Comparison of ENCODE assay signal across 1 fruit fly cellular context in genomic region chr3R:14737894-14738860, dm6.
TF ChIP-seq lines count a peak whose summit lies in the region.

No protein-coding gene starts in this region.

TF ChIP-seq in whole organism, embryonic, 481 proteins besides CTCF, POLR2A, EP300 and RAD21 (continued from another document and continues in another):
- TF ChIP-seq twi (tag; optimal IDR thresholded peaks at IDR 0.05; lab: Kevin White, UChicago), result peak; percentile 81
- TF ChIP-seq CG17568 (GFP tag; optimal IDR thresholded peaks at IDR 0.05; lab: Kevin White, UChicago), result peak; percentile 93
- TF ChIP-seq ken (GFP tag; IDR thresholded peaks at IDR 0.05; lab: Robert Waterston, UW), result peak; percentile 95
- TF ChIP-seq dan (GFP tag; IDR thresholded peaks at IDR 0.05; lab: Robert Waterston, UW), result no peak; the same call in 1 of the 2 replicates
- TF ChIP-seq gfzf (GFP tag; optimal IDR thresholded peaks at IDR 0.05; lab: Kevin White, UChicago), result no peak
- TF ChIP-seq Poxn (GFP tag; IDR thresholded peaks at IDR 0.05; lab: Robert Waterston, UW), result peak; percentile 76
- TF ChIP-seq CG15269 (tag; optimal IDR thresholded peaks at IDR 0.05; lab: Kevin White, UChicago), result peak; percentile 95
- peak; percentile 79 for TF ChIP-seq MBD-R2 (GFP tag; IDR thresholded peaks at IDR 0.05; lab: Robert Waterston, UW)
- peak; percentile 92 for TF ChIP-seq Rx (GFP tag; IDR thresholded peaks at IDR 0.05; lab: Robert Waterston, UW)
- TF ChIP-seq CG12659 (GFP tag; optimal IDR thresholded peaks at IDR 0.05; lab: Kevin White, UChicago), result peak; percentile 95
- TF ChIP-seq CG33213 (GFP tag; optimal IDR thresholded peaks at IDR 0.05; lab: Kevin White, UChicago), result peak; percentile 94
- peak; percentile 90 for TF ChIP-seq CG14050 (GFP tag; IDR thresholded peaks at IDR 0.05; lab: Robert Waterston, UW)
- TF ChIP-seq Lim3 (GFP tag; IDR thresholded peaks at IDR 0.05; lab: Robert Waterston, UW), result peak; percentile 81
- peak; percentile 91 for TF ChIP-seq CG2199 (GFP tag; IDR thresholded peaks at IDR 0.05; lab: Robert Waterston, UW)
- peak; percentile 95; the same call in 1 of the 2 replicates for TF ChIP-seq CG14667 (GFP tag; IDR thresholded peaks at IDR 0.05; lab: Robert Waterston, UW)
- peak; percentile 92 for TF ChIP-seq CG6854 (GFP tag; optimal IDR thresholded peaks at IDR 0.05; lab: Kevin White, UChicago)
- TF ChIP-seq CG16813 (GFP tag; IDR thresholded peaks at IDR 0.05; lab: Robert Waterston, UW; ENCODE audit: partially characterized antibody), result no peak
- peak; percentile 93 for TF ChIP-seq CG2889 (GFP tag; IDR thresholded peaks at IDR 0.05; lab: Robert Waterston, UW)
- peak; percentile 94 for TF ChIP-seq CG34422 (GFP tag; IDR thresholded peaks at IDR 0.05; lab: Robert Waterston, UW)
- peak; percentile 86 for TF ChIP-seq corto (GFP tag; optimal IDR thresholded peaks at IDR 0.05; lab: Kevin White, UChicago)
- TF ChIP-seq NFAT (GFP tag; IDR thresholded peaks at IDR 0.05; lab: Robert Waterston, UW), result peak; percentile 91
- no peak for TF ChIP-seq bbx (GFP tag; IDR thresholded peaks at IDR 0.05; lab: Robert Waterston, UW; ENCODE audit: partially characterized antibody)
- TF ChIP-seq zf30C (GFP tag; optimal IDR thresholded peaks at IDR 0.05; lab: Kevin White, UChicago), result peak; percentile 86
- TF ChIP-seq CG16779 (GFP tag; IDR thresholded peaks at IDR 0.05; lab: Robert Waterston, UW), result peak; percentile 95
- TF ChIP-seq Gsc (GFP tag; IDR thresholded peaks at IDR 0.05; lab: Robert Waterston, UW), result no peak
- TF ChIP-seq CG31224 (GFP tag; IDR thresholded peaks at IDR 0.05; lab: Robert Waterston, UW), result peak; percentile 90
- peak; percentile 69 for TF ChIP-seq gt (GFP tag; IDR thresholded peaks at IDR 0.05; lab: Robert Waterston, UW)
- peak; percentile 93 for TF ChIP-seq bcd (GFP tag; optimal IDR thresholded peaks at IDR 0.05; lab: Kevin White, UChicago)
- peak; percentile 98 for TF ChIP-seq chinmo (GFP tag; IDR thresholded peaks at IDR 0.05; lab: Robert Waterston, UW; ENCODE audit: partially characterized antibody)
- TF ChIP-seq CG4707 (GFP tag; optimal IDR thresholded peaks at IDR 0.05; lab: Kevin White, UChicago), result peak; percentile 85
- TF ChIP-seq bab2 (GFP tag; optimal IDR thresholded peaks at IDR 0.05; lab: Kevin White, UChicago), result peak; percentile 92
- peak; percentile 92 for TF ChIP-seq CG4404 (GFP tag; IDR thresholded peaks at IDR 0.05; lab: Robert Waterston, UW)
- TF ChIP-seq lilli (GFP tag; optimal IDR thresholded peaks at IDR 0.05; lab: Kevin White, UChicago), result peak; percentile 95
- TF ChIP-seq Antp (GFP tag; optimal IDR thresholded peaks at IDR 0.05; lab: Kevin White, UChicago), result peak; percentile 90
- peak; percentile 81 for TF ChIP-seq dm (GFP tag; optimal IDR thresholded peaks at IDR 0.05; lab: Kevin White, UChicago)
- TF ChIP-seq BtbVII (GFP tag; optimal IDR thresholded peaks at IDR 0.05; lab: Kevin White, UChicago), result peak; percentile 89
- peak; percentile 93 for TF ChIP-seq Atf6 (GFP tag; IDR thresholded peaks at IDR 0.05; lab: Robert Waterston, UW)
- TF ChIP-seq luna (GFP tag; optimal IDR thresholded peaks at IDR 0.05; lab: Kevin White, UChicago), result peak; percentile 67
- TF ChIP-seq Hmx (GFP tag; optimal IDR thresholded peaks at IDR 0.05; lab: Kevin White, UChicago), result peak; percentile 84
- peak; percentile 91 for TF ChIP-seq gcm2 (GFP tag; optimal IDR thresholded peaks at IDR 0.05; lab: Kevin White, UChicago)
- peak; percentile 93 for TF ChIP-seq tgo (GFP tag; IDR thresholded peaks at IDR 0.05; lab: Robert Waterston, UW)
- TF ChIP-seq fd3F (GFP tag; optimal IDR thresholded peaks at IDR 0.05; lab: Kevin White, UChicago), result peak; percentile 90
- no peak for TF ChIP-seq nerfin-2 (GFP tag; IDR thresholded peaks at IDR 0.05; lab: Robert Waterston, UW; ENCODE audit: partially characterized antibody)
- peak; percentile 95 for TF ChIP-seq CG13424 (tag; optimal IDR thresholded peaks at IDR 0.05; lab: Kevin White, UChicago)
- peak; percentile 94 for TF ChIP-seq dmrt11E (tag; optimal IDR thresholded peaks at IDR 0.05; lab: Kevin White, UChicago)
- peak; percentile 92; the same call in 1 of the 2 replicates for TF ChIP-seq dimm (GFP tag; IDR thresholded peaks at IDR 0.05; lab: Robert Waterston, UW)
- peak; percentile 83 for TF ChIP-seq D19B (GFP tag; optimal IDR thresholded peaks at IDR 0.05; lab: Kevin White, UChicago)
- TF ChIP-seq h (optimal IDR thresholded peaks at IDR 0.05; lab: Kevin White, UChicago), result no peak
- TF ChIP-seq shn (GFP tag; optimal IDR thresholded peaks at IDR 0.05; lab: Kevin White, UChicago), result peak; percentile 88
- TF ChIP-seq ewg (GFP tag; optimal IDR thresholded peaks at IDR 0.05; lab: Kevin White, UChicago), result peak; percentile 87
- peak; percentile 91 for TF ChIP-seq gsb (GFP tag; IDR thresholded peaks at IDR 0.05; lab: Robert Waterston, UW)
- TF ChIP-seq CG2202 (tag; optimal IDR thresholded peaks at IDR 0.05; lab: Kevin White, UChicago), result peak; percentile 91
- TF ChIP-seq Ssrp (tag; optimal IDR thresholded peaks at IDR 0.05; lab: Kevin White, UChicago), result peak; percentile 96
- peak; percentile 74 for TF ChIP-seq Fer2 (tag; optimal IDR thresholded peaks at IDR 0.05; lab: Kevin White, UChicago)
- TF ChIP-seq Side (GFP tag; optimal IDR thresholded peaks at IDR 0.05; lab: Kevin White, UChicago), result peak; percentile 87
- TF ChIP-seq gem (tag; optimal IDR thresholded peaks at IDR 0.05; lab: Kevin White, UChicago), result peak; percentile 97
- TF ChIP-seq ranshi (GFP tag; IDR thresholded peaks at IDR 0.05; lab: Robert Waterston, UW), result peak; percentile 94
- peak; percentile 90 for TF ChIP-seq gcm (GFP tag; optimal IDR thresholded peaks at IDR 0.05; lab: Kevin White, UChicago)
- TF ChIP-seq scrt (GFP tag; optimal IDR thresholded peaks at IDR 0.05; lab: Kevin White, UChicago), result peak; percentile 87
- TF ChIP-seq Xbp1 (GFP tag; optimal IDR thresholded peaks at IDR 0.05; lab: Kevin White, UChicago), result peak; percentile 95
- peak; percentile 95 for TF ChIP-seq CG2120 (GFP tag; optimal IDR thresholded peaks at IDR 0.05; lab: Kevin White, UChicago)
- TF ChIP-seq CG6765 (GFP tag; optimal IDR thresholded peaks at IDR 0.05; lab: Kevin White, UChicago), result peak; percentile 69
- TF ChIP-seq jumu (GFP tag; optimal IDR thresholded peaks at IDR 0.05; lab: Kevin White, UChicago), result peak; percentile 86
- TF ChIP-seq CG13624 (GFP tag; optimal IDR thresholded peaks at IDR 0.05; lab: Kevin White, UChicago), result peak; percentile 93
- peak; percentile 87 for TF ChIP-seq CG10462 (GFP tag; optimal IDR thresholded peaks at IDR 0.05; lab: Kevin White, UChicago)
- TF ChIP-seq ash1 (GFP tag; optimal IDR thresholded peaks at IDR 0.05; lab: Kevin White, UChicago), result peak; percentile 41
- TF ChIP-seq CG9215 (GFP tag; IDR thresholded peaks at IDR 0.05; lab: Robert Waterston, UW), result peak; percentile 90
- TF ChIP-seq CG2875 (GFP tag; optimal IDR thresholded peaks at IDR 0.05; lab: Kevin White, UChicago), result peak; percentile 93
- TF ChIP-seq abd-A (tag; optimal IDR thresholded peaks at IDR 0.05; lab: Kevin White, UChicago), result peak; percentile 80
- TF ChIP-seq H2.0 (GFP tag; IDR thresholded peaks at IDR 0.05; lab: Robert Waterston, UW), result peak; percentile 94
- peak; percentile 89 for TF ChIP-seq Oaz (GFP tag; IDR thresholded peaks at IDR 0.05; lab: Robert Waterston, UW)
- peak in 1 of 2 experiments; percentile 67 for TF ChIP-seq crp (GFP tag; optimal IDR thresholded peaks at IDR 0.05; lab: Kevin White, UChicago)
- TF ChIP-seq CG18011 (GFP tag; optimal IDR thresholded peaks at IDR 0.05; lab: Kevin White, UChicago), result peak; percentile 68
- peak; percentile 90 for TF ChIP-seq CG7786 (GFP tag; optimal IDR thresholded peaks at IDR 0.05; lab: Kevin White, UChicago)
- peak; percentile 90 for TF ChIP-seq klu (GFP tag; IDR thresholded peaks at IDR 0.05; lab: Robert Waterston, UW)
- no peak for TF ChIP-seq CG6791 (GFP tag; IDR thresholded peaks at IDR 0.05; lab: Robert Waterston, UW; ENCODE audit: partially characterized antibody)
- peak; percentile 92 for TF ChIP-seq CG4424 (GFP tag; optimal IDR thresholded peaks at IDR 0.05; lab: Kevin White, UChicago)
- TF ChIP-seq grau (tag; optimal IDR thresholded peaks at IDR 0.05; lab: Kevin White, UChicago), result peak; percentile 93
- TF ChIP-seq bigmax (GFP tag; optimal IDR thresholded peaks at IDR 0.05; lab: Kevin White, UChicago), result peak; percentile 4
- peak; percentile 95 for TF ChIP-seq CG10959 (GFP tag; IDR thresholded peaks at IDR 0.05; lab: Robert Waterston, UW)
- TF ChIP-seq Bgb (GFP tag; IDR thresholded peaks at IDR 0.05; lab: Robert Waterston, UW; ENCODE audit: partially characterized antibody), result peak; percentile 42; the same call in 1 of the 2 replicates
- peak; percentile 45 for TF ChIP-seq Sry-β (GFP tag; optimal IDR thresholded peaks at IDR 0.05; lab: Kevin White, UChicago)
- TF ChIP-seq sug (tag; optimal IDR thresholded peaks at IDR 0.05; lab: Kevin White, UChicago), result peak; percentile 41
- peak; percentile 94 for TF ChIP-seq tin (GFP tag; optimal IDR thresholded peaks at IDR 0.05; lab: Kevin White, UChicago)
- TF ChIP-seq CG8765 (GFP tag; IDR thresholded peaks at IDR 0.05; lab: Robert Waterston, UW), result peak; percentile 83
- TF ChIP-seq CG34224 (GFP tag; IDR thresholded peaks at IDR 0.05; lab: Robert Waterston, UW; ENCODE audit: partially characterized antibody), result peak; percentile 25; the same call in 2 of the 3 replicates
- peak; percentile 92 for TF ChIP-seq CG3847 (GFP tag; IDR thresholded peaks at IDR 0.05; lab: Robert Waterston, UW)
- TF ChIP-seq CoRest (tag; optimal IDR thresholded peaks at IDR 0.05; lab: Kevin White, UChicago), result peak; percentile 94
- peak; percentile 76 for TF ChIP-seq CG10274 (GFP tag; optimal IDR thresholded peaks at IDR 0.05; lab: Kevin White, UChicago)
- TF ChIP-seq CG7839 (tag; optimal IDR thresholded peaks at IDR 0.05; lab: Kevin White, UChicago), result peak; percentile 96
- TF ChIP-seq jigr1 (GFP tag; IDR thresholded peaks at IDR 0.05; lab: Robert Waterston, UW), result peak; percentile 87
- peak; percentile 91 for TF ChIP-seq CG14710 (tag; optimal IDR thresholded peaks at IDR 0.05; lab: Kevin White, UChicago)
- TF ChIP-seq CG4854 (GFP tag; optimal IDR thresholded peaks at IDR 0.05; lab: Kevin White, UChicago), result peak; percentile 92
- no peak for TF ChIP-seq D (optimal IDR thresholded peaks at IDR 0.05; lab: Kevin White, UChicago)
- TF ChIP-seq D (GFP tag; optimal IDR thresholded peaks at IDR 0.05; lab: Kevin White, UChicago), result peak; percentile 94
- TF ChIP-seq fru (optimal IDR thresholded peaks at IDR 0.05; lab: Kevin White, UChicago), result no peak
- TF ChIP-seq toy (GFP tag; IDR thresholded peaks at IDR 0.05; lab: Robert Waterston, UW), result peak; percentile 90
- TF ChIP-seq Ada2b (GFP tag; IDR thresholded peaks at IDR 0.05; lab: Robert Waterston, UW), result peak; percentile 97
- peak; percentile 94 for TF ChIP-seq Camta (GFP tag; optimal IDR thresholded peaks at IDR 0.05; lab: Kevin White, UChicago)
- no peak for TF ChIP-seq vnd (GFP tag; IDR thresholded peaks at IDR 0.05; lab: Robert Waterston, UW; ENCODE audit: partially characterized antibody)
- peak; percentile 88 for TF ChIP-seq Max (GFP tag; optimal IDR thresholded peaks at IDR 0.05; lab: Kevin White, UChicago)
- TF ChIP-seq ems (GFP tag; optimal IDR thresholded peaks at IDR 0.05; lab: Kevin White, UChicago), result peak; percentile 94
- TF ChIP-seq MESR4 (GFP tag; optimal IDR thresholded peaks at IDR 0.05; lab: Kevin White, UChicago), result peak; percentile 50
- TF ChIP-seq ab (GFP tag; optimal IDR thresholded peaks at IDR 0.05; lab: Kevin White, UChicago), result peak; percentile 88
- TF ChIP-seq NK7.1 (GFP tag; optimal IDR thresholded peaks at IDR 0.05; lab: Kevin White, UChicago), result peak; percentile 83
- peak; percentile 53 for TF ChIP-seq Neu2 (GFP tag; optimal IDR thresholded peaks at IDR 0.05; lab: Kevin White, UChicago; ENCODE audit: borderline replicate concordance)
- TF ChIP-seq Atf3 (GFP tag; optimal IDR thresholded peaks at IDR 0.05; lab: Kevin White, UChicago), result peak; percentile 92
- TF ChIP-seq CG30431 (GFP tag; optimal IDR thresholded peaks at IDR 0.05; lab: Kevin White, UChicago), result peak; percentile 91
- TF ChIP-seq ind (GFP tag; optimal IDR thresholded peaks at IDR 0.05; lab: Kevin White, UChicago), result peak; percentile 92
- peak; percentile 93 for TF ChIP-seq gro (GFP tag; optimal IDR thresholded peaks at IDR 0.05; lab: Kevin White, UChicago)
- TF ChIP-seq Myb (GFP tag; optimal IDR thresholded peaks at IDR 0.05; lab: Kevin White, UChicago), result peak; percentile 69
- TF ChIP-seq CG7987 (GFP tag; optimal IDR thresholded peaks at IDR 0.05; lab: Kevin White, UChicago), result peak; percentile 76
- TF ChIP-seq wor (GFP tag; IDR thresholded peaks at IDR 0.05; lab: Robert Waterston, UW), result peak; percentile 87
- TF ChIP-seq CG8478 (optimal IDR thresholded peaks at IDR 0.05; lab: Kevin White, UChicago), result no peak
- peak; percentile 95 for TF ChIP-seq lab (GFP tag; optimal IDR thresholded peaks at IDR 0.05; lab: Kevin White, UChicago)
- TF ChIP-seq CG13296 (GFP tag; optimal IDR thresholded peaks at IDR 0.05; lab: Kevin White, UChicago), result peak; percentile 81
- TF ChIP-seq CG3065 (GFP tag; optimal IDR thresholded peaks at IDR 0.05; lab: Kevin White, UChicago), result peak; percentile 90
- TF ChIP-seq nau (GFP tag; optimal IDR thresholded peaks at IDR 0.05; lab: Kevin White, UChicago), result peak; percentile 84
- peak; percentile 63; the same call in 1 of the 2 replicates for TF ChIP-seq ham (GFP tag; IDR thresholded peaks at IDR 0.05; lab: Robert Waterston, UW)
- TF ChIP-seq Awh (GFP tag; IDR thresholded peaks at IDR 0.05; lab: Robert Waterston, UW), result peak; percentile 94
- peak; percentile 94 for TF ChIP-seq ara (GFP tag; IDR thresholded peaks at IDR 0.05; lab: Robert Waterston, UW)
- peak; percentile 61 for TF ChIP-seq da (GFP tag; optimal IDR thresholded peaks at IDR 0.05; lab: Kevin White, UChicago)
- TF ChIP-seq Dfd (GFP tag; optimal IDR thresholded peaks at IDR 0.05; lab: Kevin White, UChicago), result no peak
- TF ChIP-seq CG8924 (tag; optimal IDR thresholded peaks at IDR 0.05; lab: Kevin White, UChicago), result peak; percentile 94
- TF ChIP-seq CG11085 (GFP tag; IDR thresholded peaks at IDR 0.05; lab: Robert Waterston, UW), result peak; percentile 90
- peak; percentile 62 for TF ChIP-seq TFAM (GFP tag; optimal IDR thresholded peaks at IDR 0.05; lab: Kevin White, UChicago)
- peak; percentile 83 for TF ChIP-seq Lhr (GFP tag; optimal IDR thresholded peaks at IDR 0.05; lab: Kevin White, UChicago)
- peak; percentile 92 for TF ChIP-seq caup (GFP tag; optimal IDR thresholded peaks at IDR 0.05; lab: Kevin White, UChicago; ENCODE audit: severe bottlenecking)
- peak; percentile 96 for TF ChIP-seq Sox102F (GFP tag; optimal IDR thresholded peaks at IDR 0.05; lab: Kevin White, UChicago)
- TF ChIP-seq MTF-1 (GFP tag; optimal IDR thresholded peaks at IDR 0.05; lab: Kevin White, UChicago; ENCODE audit: borderline replicate concordance), result peak; percentile 90
